Worm (Caenorhabditis elegans) whole organism, L1 larva: ENCODE data around the gene D1054.10.

Experiments used
- C34B4.2 ChIP-seq: sonication (generic microtip); optimal IDR thresholded peaks from 2 replicates; lab custom pipeline; 2017; ENCODE audit warnings: mild to moderate bottlenecking, missing genetic modification characterization, missing compliant biosample characterization
- aha-1 ChIP-seq: fragments of 150-350 bp; optimal IDR thresholded peaks from 2 replicates; lab custom pipeline; 2014; ENCODE audit warnings: missing biosample characterization, missing genetic modification characterization
- alr-1 ChIP-seq: fragments of 200-800 bp; sonication (Bioruptor generic); optimal IDR thresholded peaks from 2 replicates; lab custom pipeline; 2018; ENCODE audit warnings: borderline replicate concordance, mild to moderate bottlenecking, missing genetic modification characterization, missing compliant biosample characterization
- blmp-1 ChIP-seq: fragments of 150-350 bp; optimal IDR thresholded peaks from 2 replicates; lab custom pipeline; 2014; ENCODE audit warnings: missing biosample characterization, missing genetic modification characterization
- dpl-1 ChIP-seq, 3 experiments: fragments of 150-350 bp in 2 of 3; sonication (generic microtip) in 1 of 3; optimal IDR thresholded peaks; 2 replicates each; lab custom pipeline; 2014 to 2017; ENCODE audit warnings: missing biosample characterization in 3 of 3, missing genetic modification characterization in 3 of 3, missing genetic modification reagents in 3 of 3
- efl-1 ChIP-seq, 4 experiments: fragments of 150-350 bp; optimal IDR thresholded peaks in 3 of 4; peaks in 1 of 4; 1 replicate in 1 of 4; 2 replicates in 3 of 4; lab custom pipeline; 2014; ENCODE audit warnings: missing biosample characterization in 2 of 4, missing genetic modification characterization in 2 of 4, missing genetic modification reagents in 2 of 4
- elt-2 ChIP-seq: sonication (generic microtip); optimal IDR thresholded peaks from 2 replicates; lab custom pipeline; 2016; ENCODE audit warnings: missing genetic modification characterization, mild to moderate bottlenecking, inconsistent platforms, missing compliant biosample characterization, missing genetic modification reagents
- elt-3 ChIP-seq, 6 experiments: fragments of 150-350 bp in 1 of 6; sonication (generic microtip); optimal IDR thresholded peaks; 2 replicates each; lab custom pipeline; 2017 to 2018; ENCODE audit warnings: missing biosample characterization in 6 of 6, missing genetic modification characterization in 6 of 6, inconsistent platforms in 1 of 6
- fkh-10 ChIP-seq: sonication (generic microtip); optimal IDR thresholded peaks from 2 replicates; lab custom pipeline; 2017; ENCODE audit warnings: missing biosample characterization, missing genetic modification reagents, missing genetic modification characterization
- fkh-8 ChIP-seq: sonication (generic microtip); optimal IDR thresholded peaks from 2 replicates; lab custom pipeline; 2016; ENCODE audit warnings: mild to moderate bottlenecking, missing genetic modification characterization, missing compliant biosample characterization
- irx-1 ChIP-seq: sonication (generic microtip); optimal IDR thresholded peaks from 2 replicates; lab custom pipeline; 2016; ENCODE audit warnings: missing genetic modification characterization, missing compliant biosample characterization
- jun-1 ChIP-seq: fragments of 150-350 bp; optimal IDR thresholded peaks from 2 replicates; lab custom pipeline; 2014; ENCODE audit warnings: missing biosample characterization, missing genetic modification reagents, missing genetic modification characterization
- lin-35 ChIP-seq, 2 experiments: fragments of 150-350 bp; optimal IDR thresholded peaks; 2 replicates each; lab custom pipeline; 2014; ENCODE audit warnings: missing biosample characterization in 2 of 2, missing genetic modification characterization in 2 of 2, missing genetic modification reagents in 2 of 2
- lir-3 ChIP-seq: sonication (generic microtip); optimal IDR thresholded peaks from 2 replicates; lab custom pipeline; 2016; ENCODE audit warnings: mild to moderate bottlenecking, missing genetic modification characterization, moderate library complexity, missing compliant biosample characterization; ENCODE audit not compliant: poor library complexity
- mab-9 ChIP-seq: fragments of 200-800 bp; sonication (Bioruptor generic); IDR thresholded peaks from 2 replicates; pipeline ENCODE4 v1.3.6; 2022; ENCODE audit warnings: missing genetic modification reagents, missing genetic modification characterization, missing compliant biosample characterization
- mdl-1 ChIP-seq, 2 experiments: fragments of 150-350 bp; optimal IDR thresholded peaks; 2 replicates each; lab custom pipeline; 2014 to 2017; ENCODE audit warnings: missing biosample characterization in 2 of 2, missing genetic modification characterization in 2 of 2, inconsistent platforms in 1 of 2
- mef-2 ChIP-seq: fragments of 150-350 bp; optimal IDR thresholded peaks from 2 replicates; lab custom pipeline; 2014; ENCODE audit warnings: missing biosample characterization, missing genetic modification characterization
- mep-1 ChIP-seq: fragments of 150-350 bp; optimal IDR thresholded peaks from 2 replicates; lab custom pipeline; 2014; ENCODE audit warnings: missing biosample characterization, missing genetic modification characterization
- nhr-11 ChIP-seq: fragments of 150-350 bp; optimal IDR thresholded peaks from 2 replicates; lab custom pipeline; 2014; ENCODE audit warnings: missing biosample characterization, missing genetic modification characterization
- nhr-12 ChIP-seq: sonication (generic microtip); optimal IDR thresholded peaks from 2 replicates; lab custom pipeline; 2017; ENCODE audit warnings: missing biosample characterization, missing genetic modification characterization
- nhr-28 ChIP-seq: fragments of 150-350 bp; optimal IDR thresholded peaks from 2 replicates; lab custom pipeline; 2014; ENCODE audit warnings: missing biosample characterization, missing genetic modification characterization
- nhr-47 ChIP-seq: sonication (generic microtip); optimal IDR thresholded peaks from 2 replicates; lab custom pipeline; 2016; ENCODE audit warnings: mild to moderate bottlenecking, missing genetic modification characterization, moderate library complexity, missing compliant biosample characterization
- nhr-85 ChIP-seq: sonication (generic microtip); peaks from one replicate; lab custom pipeline; 2016; ENCODE audit warnings: missing genetic modification characterization, inconsistent platforms, missing compliant biosample characterization
- pag-3 ChIP-seq: sonication (generic microtip); optimal IDR thresholded peaks from 2 replicates; lab custom pipeline; 2017; ENCODE audit warnings: missing genetic modification characterization, mild to moderate bottlenecking, missing compliant biosample characterization, antibody characterized with exemption, borderline replicate concordance; ENCODE audit not compliant: insufficient read depth
- rnt-1 ChIP-seq: sonication (generic microtip); optimal IDR thresholded peaks from 2 replicates; lab custom pipeline; 2016; ENCODE audit warnings: mild to moderate bottlenecking, missing genetic modification characterization, moderate library complexity, missing compliant biosample characterization
- snpc-4 ChIP-seq: fragments of 150-350 bp; optimal IDR thresholded peaks from 2 replicates; lab custom pipeline; 2014; ENCODE audit warnings: missing biosample characterization, missing genetic modification characterization
- snu-23 ChIP-seq: sonication (generic microtip); optimal IDR thresholded peaks from 2 replicates; lab custom pipeline; 2016; ENCODE audit warnings: missing genetic modification characterization, missing compliant biosample characterization
- sox-4 ChIP-seq: sonication (generic microtip); optimal IDR thresholded peaks from 2 replicates; lab custom pipeline; 2016; ENCODE audit warnings: missing genetic modification characterization, missing compliant biosample characterization
- sup-37 ChIP-seq: fragments of 200-800 bp; sonication (Bioruptor generic); optimal IDR thresholded peaks from 2 replicates; lab custom pipeline; 2018; ENCODE audit warnings: mild to moderate bottlenecking, missing genetic modification characterization, missing compliant biosample characterization
- tbx-2 ChIP-seq: sonication (generic microtip); optimal IDR thresholded peaks from 2 replicates; lab custom pipeline; 2016; ENCODE audit warnings: missing genetic modification characterization, missing compliant biosample characterization
- unc-130 ChIP-seq: fragments of 150-350 bp; optimal IDR thresholded peaks from 2 replicates; lab custom pipeline; 2017; ENCODE audit warnings: missing biosample characterization, missing genetic modification characterization, inconsistent platforms
- unc-98 ChIP-seq: fragments of 200-800 bp; sonication (Bioruptor generic); IDR thresholded peaks from 2 replicates; pipeline ENCODE4 v1.3.6; 2022; ENCODE audit warnings: missing genetic modification characterization, missing compliant biosample characterization

D1054.10 gene

ce11 chrV:10794463-10794862 lies 1.8 kb upstream of the D1054.10 start:
- no peak for TF ChIP-seq blmp-1 (tag; lab: Kevin White, UChicago)
- TF ChIP-seq aha-1: no peak
- no peak for TF ChIP-seq efl-1 (optimal IDR thresholded peaks at IDR 0.05; lab: Kevin White, UChicago)
- TF ChIP-seq efl-1 (GFP tag; optimal IDR thresholded peaks at IDR 0.05 in 1 of 2; lab: Kevin White, UChicago): no peak
- TF ChIP-seq snpc-4 (tag; lab: Kevin White, UChicago): no peak
- TF ChIP-seq irx-1 (tag; lab: Kevin White, UChicago): no peak
- no peak for TF ChIP-seq unc-130 (tag; lab: Kevin White, UChicago)
- TF ChIP-seq nhr-12 (tag; lab: Kevin White, UChicago): no peak

- TF ChIP-seq dpl-1 (GFP tag; optimal IDR thresholded peaks at IDR 0.05; lab: Kevin White, UChicago) (no peak), rnt-1 (tag; lab: Kevin White, UChicago) (no peak), elt-3 (tag; optimal IDR thresholded peaks at IDR 0.05; lab: Kevin White, UChicago) (no peak), sox-4 (tag; lab: Kevin White, UChicago) (no peak), sup-37 (GFP tag; lab: Kevin White, UChicago) (no peak), fkh-10 (GFP tag; lab: Kevin White, UChicago) (no peak), C34B4.2 (tag; lab: Kevin White, UChicago) (no peak)
Observed at ce11 chrV:10793498-10793897, 823 bp upstream of the D1054.10 start, which contains the start of gene ule-3. Gene ule-3 (plus strand): TSS chrV:10793798.

- TF ChIP-seq mef-2 (tag; lab: Kevin White, UChicago): no peak
- TF ChIP-seq, all 84 proteins: peak for 0
Observed at ce11 chrV:10790921-10791320, 1.8 kb downstream of the D1054.10 start, which contains the start of gene D1054.9. Gene D1054.9 (minus strand): TSS chrV:10791057.

ce11 chrV:10784011-10784410 lies 8.7 kb downstream of the D1054.10 start, which contains the start of gene D1054.8:
Gene D1054.8 (plus strand): TSS chrV:10784311.
- TF ChIP-seq nhr-28 (tag; lab: Kevin White, UChicago) (no peak), nhr-47 (tag; lab: Kevin White, UChicago) (no peak), mab-9 (GFP tag; lab: Robert Waterston, UW) (no peak)

ce11 chrV:10776528-10777055 lies 16.1 kb downstream of the D1054.10 start, which contains the start of gene D1054.5:
Gene D1054.5 (minus strand): TSS chrV:10776578.
- TF ChIP-seq elt-2 (tag; lab: Kevin White, UChicago) (peak; percentile 94), jun-1 (tag; lab: Kevin White, UChicago) (peak; percentile 30), mep-1 (no peak), nhr-11 (tag; lab: Kevin White, UChicago) (no peak)
- TF ChIP-seq, all 84 proteins: peak for 2

ce11 chrV:10773216-10773615 lies 19.5 kb downstream of the D1054.10 start:
- TF ChIP-seq mdl-1 (tag; optimal IDR thresholded peaks at IDR 0.05; lab: Kevin White, UChicago): no peak
- peak; percentile 19 for TF ChIP-seq nhr-85 (tag; lab: Kevin White, UChicago)

ce11 chrV:10771390-10771789 lies 21.3 kb downstream of the D1054.10 start, which contains the start of gene D1054.3:
Gene D1054.3 (plus strand): TSS chrV:10771451.
- TF ChIP-seq jun-1 (tag; lab: Kevin White, UChicago): no peak
- TF ChIP-seq tbx-2 (tag; lab: Kevin White, UChicago): no peak
- TF ChIP-seq aha-1: no peak
- TF ChIP-seq lin-35 (GFP tag; optimal IDR thresholded peaks at IDR 0.05; lab: Kevin White, UChicago): no peak
- TF ChIP-seq rnt-1 (tag; lab: Kevin White, UChicago): no peak
- TF ChIP-seq fkh-8 (tag; lab: Kevin White, UChicago): no peak
- TF ChIP-seq nhr-12 (tag; lab: Kevin White, UChicago): no peak
- TF ChIP-seq pag-3: no peak
- TF ChIP-seq snu-23 (GFP tag; lab: Kevin White, UChicago): no peak
- no peak for TF ChIP-seq irx-1 (tag; lab: Kevin White, UChicago)
- TF ChIP-seq mef-2 (tag; lab: Kevin White, UChicago): no peak
- TF ChIP-seq lir-3 (tag; lab: Kevin White, UChicago): no peak
- no peak for TF ChIP-seq alr-1 (tag; lab: Kevin White, UChicago)
- no peak for TF ChIP-seq dpl-1 (GFP tag; optimal IDR thresholded peaks at IDR 0.05; lab: Kevin White, UChicago)
- TF ChIP-seq unc-98 (GFP tag; lab: Robert Waterston, UW): no peak
